Worm (Caenorhabditis elegans): ENCODE measurements around the gene K07D4.2.

ce11 chrII:4038541-4038940, 6.8 kb downstream of the K07D4.2 start, which contains the start of gene pqn-48:
- TF ChIP-seq ama-1 (optimal IDR thresholded peaks at IDR 0.05) (no peak), ama-1 (GFP tag; optimal IDR thresholded peaks at IDR 0.05) (no peak), lir-1 (GFP tag; conservative IDR thresholded peaks at IDR 0.05) (no peak), bed-1 (GFP tag; IDR thresholded peaks at IDR 0.05) (no peak), hmg-20 (GFP tag; IDR thresholded peaks at IDR 0.05) (no peak), unc-62 (GFP tag; optimal IDR thresholded peaks at IDR 0.05) (no peak), snpc-4 (GFP tag; optimal IDR thresholded peaks at IDR 0.05) (no peak), snpc-4 (tag; optimal IDR thresholded peaks at IDR 0.05) (no peak), lin-54 (GFP tag; optimal IDR thresholded peaks at IDR 0.05) (no peak), let-607 (tag; optimal IDR thresholded peaks at IDR 0.05) (no peak), mxl-1 (tag; optimal IDR thresholded peaks at IDR 0.05) (no peak), madf-3 (GFP tag; IDR thresholded peaks at IDR 0.05) (no peak)
